Worm (Caenorhabditis elegans) whole organism, midembryonic: ENCODE results near the gene erp-44.3.

Experiments used
- T22C8.4 ChIP-seq: fragments of 200-800 bp; sonication (Bioruptor generic); IDR thresholded peaks from 2 replicates; pipeline ENCODE4 v1.3.6; 2022; ENCODE audit warnings: missing genetic modification characterization, missing compliant biosample characterization
- cog-1 ChIP-seq: sonication (generic microtip); optimal IDR thresholded peaks from 2 replicates; lab custom pipeline; 2016; ENCODE audit warnings: missing genetic modification characterization, missing compliant biosample characterization
- flt-1 ChIP-seq: fragments of 200-800 bp; sonication (Bioruptor generic); IDR thresholded peaks from 2 replicates; pipeline ENCODE4 v1.3.6; 2022; ENCODE audit warnings: missing genetic modification characterization, missing compliant biosample characterization
- klf-2 ChIP-seq: fragments of 200-800 bp; sonication (Bioruptor generic); conservative IDR thresholded peaks from 2 replicates; pipeline ENCODE4 v1.3.6; 2022; ENCODE audit warnings: missing genetic modification reagents, missing genetic modification characterization, missing compliant biosample characterization
- med-1 ChIP-seq: sonication (generic microtip); optimal IDR thresholded peaks from 2 replicates; lab custom pipeline; 2017; ENCODE audit warnings: missing genetic modification characterization, mild to moderate bottlenecking, missing compliant biosample characterization, antibody characterized with exemption, missing genetic modification reagents; ENCODE audit not compliant: insufficient read depth
- ref-1 ChIP-seq: fragments of 200-800 bp; sonication (Bioruptor generic); conservative IDR thresholded peaks from 2 replicates; pipeline ENCODE4 v1.3.6; 2022; ENCODE audit warnings: missing genetic modification reagents, missing genetic modification characterization, missing compliant biosample characterization
- tab-1 ChIP-seq: fragments of 200-800 bp; sonication (Bioruptor generic); IDR thresholded peaks from 2 replicates; pipeline ENCODE4 v1.3.6; 2022; ENCODE audit warnings: missing genetic modification characterization, missing compliant biosample characterization
- ztf-23 ChIP-seq: fragments of 200-800 bp; sonication (Bioruptor generic); IDR thresholded peaks from 2 replicates; pipeline ENCODE4 v1.3.6; 2022; ENCODE audit warnings: missing genetic modification reagents, missing genetic modification characterization, missing compliant biosample characterization
- ztf-29 ChIP-seq: fragments of 200-800 bp; sonication (Bioruptor generic); IDR thresholded peaks from 2 replicates; pipeline ENCODE4 v1.3.6; 2022; ENCODE audit warnings: missing genetic modification reagents, missing genetic modification characterization, missing compliant biosample characterization

- no peak for TF ChIP-seq tab-1
- TF ChIP-seq ztf-29 (GFP tag; lab: Robert Waterston, UW): no peak
- TF ChIP-seq flt-1 (GFP tag; lab: Robert Waterston, UW): no peak
- no peak for TF ChIP-seq ztf-23 (GFP tag; lab: Robert Waterston, UW)
- no peak for TF ChIP-seq cog-1 (tag; lab: Kevin White, UChicago)
- TF ChIP-seq ref-1: no peak
- TF ChIP-seq klf-2: no peak
- no peak for TF ChIP-seq med-1 (GFP tag; lab: Kevin White, UChicago)
- TF ChIP-seq T22C8.4 (GFP tag; lab: Robert Waterston, UW): no peak
These were observed 41.2 kb downstream of the erp-44.3 start, which contains the start of gene clec-51 for ce11 chrIV:8163687-8164086.
